Worm (Caenorhabditis elegans): ENCODE data around the gene Y49F6B.8.

ce11 chrII:3434893-3435503 is 46.5 kb downstream of the Y49F6B.8 start:
- TF ChIP-seq tbx-37 (GFP tag; conservative IDR thresholded peaks at IDR 0.05) = no peak
- TF ChIP-seq hmg-4 (GFP tag; optimal IDR thresholded peaks at IDR 0.05) = no peak
- TF ChIP-seq hmbx-1 (tag; optimal IDR thresholded peaks at IDR 0.05) = no peak
- TF ChIP-seq ama-1 (optimal IDR thresholded peaks at IDR 0.05) = no peak
- TF ChIP-seq tbx-11 (GFP tag; IDR thresholded peaks at IDR 0.05) = no peak

Measured in whole organism, early embryonic.